Worm (Caenorhabditis elegans) whole organism, late embryonic: ENCODE measurements around the gene F49F1.7.
"Not testable (repeated sequence)": the region's sequence is repeated elsewhere in the genome, so short reads cannot be mapped to it uniquely, and the experiment has no call there.

Experiments
- K09A11.1 ChIP-seq: sonication (generic microtip); optimal IDR thresholded peaks from 2 replicates; lab custom pipeline; 2017; ENCODE audit warnings: antibody characterized with exemption, mild to moderate bottlenecking, missing genetic modification characterization, missing compliant biosample characterization; ENCODE audit not compliant: insufficient read depth
- Y22D7AL.16 ChIP-seq: sonication (generic microtip); optimal IDR thresholded peaks from 2 replicates; lab custom pipeline; 2016; ENCODE audit warnings: missing genetic modification characterization, missing compliant biosample characterization
- ama-1 ChIP-seq: fragments of 150-350 bp; optimal IDR thresholded peaks from 2 replicates; lab custom pipeline; 2014
- ceh-14 ChIP-seq: sonication (generic microtip); optimal IDR thresholded peaks from 2 replicates; lab custom pipeline; 2016; ENCODE audit warnings: missing genotype, missing genetic modification characterization, missing compliant biosample characterization
- ceh-18 ChIP-seq: sonication (generic microtip); optimal IDR thresholded peaks from 2 replicates; lab custom pipeline; 2016; ENCODE audit warnings: missing genetic modification characterization, missing compliant biosample characterization
- ceh-22 ChIP-seq: sonication (generic microtip); optimal IDR thresholded peaks from 2 replicates; lab custom pipeline; 2017; ENCODE audit warnings: missing biosample characterization, missing genetic modification characterization
- ceh-31 ChIP-seq: sonication (generic microtip); optimal IDR thresholded peaks from 2 replicates; lab custom pipeline; 2016; ENCODE audit warnings: missing genetic modification characterization, missing compliant biosample characterization
- ets-4 ChIP-seq: sonication (generic microtip); optimal IDR thresholded peaks from 2 replicates; lab custom pipeline; 2016; ENCODE audit warnings: missing genetic modification characterization, missing compliant biosample characterization
- eyg-1 ChIP-seq: sonication (generic microtip); optimal IDR thresholded peaks from 2 replicates; lab custom pipeline; 2016; ENCODE audit warnings: missing genotype, missing genetic modification characterization, missing compliant biosample characterization
- fkh-10 ChIP-seq: fragments of 150-350 bp; optimal IDR thresholded peaks from 2 replicates; lab custom pipeline; 2014; ENCODE audit warnings: missing biosample characterization, missing genetic modification reagents, missing genetic modification characterization
- gmeb-2 ChIP-seq: sonication (generic microtip); optimal IDR thresholded peaks from 2 replicates; lab custom pipeline; 2016; ENCODE audit warnings: missing genetic modification characterization, inconsistent platforms, missing compliant biosample characterization
- lin-11 ChIP-seq: fragments of 200-800 bp; sonication (Bioruptor generic); optimal IDR thresholded peaks from 2 replicates; lab custom pipeline; 2018; ENCODE audit warnings: mild to moderate bottlenecking, missing genetic modification characterization, missing compliant biosample characterization
- mec-3 ChIP-seq: sonication (generic microtip); optimal IDR thresholded peaks from 2 replicates; lab custom pipeline; 2016; ENCODE audit warnings: borderline replicate concordance, missing genetic modification characterization, missing compliant biosample characterization
- unc-42 ChIP-seq: sonication (generic microtip); optimal IDR thresholded peaks from 2 replicates; lab custom pipeline; 2016; ENCODE audit warnings: missing genotype, missing genetic modification characterization, missing compliant biosample characterization

ce11 chrIV:4125657-4126056 is at the start of gene F49F1.7:
- not testable (repeated sequence) for TF ChIP-seq ceh-14 (tag; lab: Kevin White, UChicago); unc-42 (tag; lab: Kevin White, UChicago); Y22D7AL.16; ceh-31; fkh-10; K09A11.1 (tag; lab: Kevin White, UChicago); ets-4 (tag; lab: Kevin White, UChicago); ceh-22 (tag; lab: Kevin White, UChicago); ama-1 (lab: Kevin White, UChicago); ceh-18 (tag; lab: Kevin White, UChicago); lin-11 (tag; lab: Kevin White, UChicago); eyg-1 (tag; lab: Kevin White, UChicago); mec-3 (tag; lab: Kevin White, UChicago); gmeb-2
